Worm (Caenorhabditis elegans) whole organism, L2 larva: ENCODE measurements around the gene F54E4.4.

Experiments used
- aly-2 ChIP-seq: fragments of 150-350 bp; optimal IDR thresholded peaks from 2 replicates; lab custom pipeline; 2014; ENCODE audit warnings: missing biosample characterization, missing genetic modification characterization
- ama-1 ChIP-seq: fragments of 150-350 bp; optimal IDR thresholded peaks from 2 replicates; lab custom pipeline; 2018; ENCODE audit warnings: inconsistent platforms
- crh-2 ChIP-seq: sonication (generic microtip); optimal IDR thresholded peaks from 2 replicates; lab custom pipeline; 2017; ENCODE audit warnings: missing biosample characterization, missing genetic modification characterization
- lsy-2 ChIP-seq, 2 experiments: fragments of 150-350 bp in 1 of 2; sonication (generic microtip) in 1 of 2; optimal IDR thresholded peaks; 2 replicates each; lab custom pipeline; 2014 to 2017; ENCODE audit warnings: missing biosample characterization in 2 of 2, missing genetic modification characterization in 2 of 2
- nhr-77 ChIP-seq: fragments of 150-350 bp; optimal IDR thresholded peaks from 2 replicates; lab custom pipeline; 2014; ENCODE audit warnings: missing biosample characterization, missing genetic modification characterization
- skn-1 ChIP-seq: sonication (generic microtip); optimal IDR thresholded peaks from 2 replicates; lab custom pipeline; 2017; ENCODE audit warnings: missing biosample characterization, missing genetic modification characterization

DNA sequence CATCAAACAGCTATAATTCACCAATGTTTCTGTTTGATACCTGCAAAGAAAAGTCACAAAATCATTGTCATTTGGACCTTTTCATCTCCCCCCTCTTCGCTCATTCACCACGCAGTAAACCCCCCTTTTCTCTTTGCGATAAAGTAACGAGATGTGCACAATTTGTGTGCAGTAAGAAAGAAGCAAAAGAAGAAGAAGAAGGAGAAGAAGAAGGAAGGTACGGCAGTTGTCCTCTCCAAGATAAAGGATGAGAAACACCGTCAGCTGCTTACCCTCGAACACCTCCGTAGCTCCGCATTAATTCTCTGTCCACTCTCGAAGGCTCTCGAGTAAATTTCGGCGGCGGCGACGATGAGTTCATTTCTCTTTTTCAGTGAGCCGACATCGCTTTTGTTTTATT lies 8.2 kb upstream of the F54E4.4 start:
- TF ChIP-seq nhr-77 (tag; lab: Kevin White, UChicago) (no peak), aly-2 (tag; lab: Kevin White, UChicago) (no peak), crh-2 (tag; lab: Kevin White, UChicago) (no peak), skn-1 (tag; lab: Kevin White, UChicago) (no peak), lsy-2 (tag; optimal IDR thresholded peaks at IDR 0.05; lab: Kevin White, UChicago) (no peak), ama-1 (lab: Kevin White, UChicago) (no peak)
